Worm (Caenorhabditis elegans) whole organism, young adult: ENCODE measurements around the gene clc-11.

ENCODE experiments used
- B0019.2 ChIP-seq: fragments of 200-800 bp; sonication (Bioruptor generic); conservative IDR thresholded peaks from 2 replicates; pipeline ENCODE4 v1.3.6; 2022; ENCODE audit warnings: missing genetic modification reagents, missing genetic modification characterization, missing compliant biosample characterization
- B0261.1 ChIP-seq: sonication (generic microtip); optimal IDR thresholded peaks from 2 replicates; lab custom pipeline; 2016; ENCODE audit warnings: mild to moderate bottlenecking, missing genetic modification characterization, moderate library complexity, missing compliant biosample characterization
- B0336.3 ChIP-seq: fragments of 200-800 bp; sonication (Bioruptor generic); IDR thresholded peaks from 2 replicates; pipeline ENCODE4 v1.3.6; 2022; ENCODE audit warnings: missing genetic modification characterization, missing compliant biosample characterization
- F23B12.7 ChIP-seq: sonication (generic microtip); optimal IDR thresholded peaks from 2 replicates; lab custom pipeline; 2017; ENCODE audit warnings: missing genetic modification characterization, mild to moderate bottlenecking, missing compliant biosample characterization, antibody characterized with exemption, moderate library complexity; ENCODE audit not compliant: insufficient read depth
- F33H1.4 ChIP-seq: fragments of 200-800 bp; sonication (Bioruptor generic); IDR thresholded peaks from 2 replicates; pipeline ENCODE4 v1.3.6; 2022; ENCODE audit warnings: missing genetic modification reagents, missing genetic modification characterization, missing compliant biosample characterization
- Y53G8AR.9 ChIP-seq: fragments of 200-800 bp; sonication (Bioruptor generic); conservative IDR thresholded peaks from 2 replicates; pipeline ENCODE4 v1.3.6; 2022; ENCODE audit warnings: missing genetic modification reagents, missing genetic modification characterization, missing compliant biosample characterization
- Y67H2A.10 ChIP-seq: fragments of 200-800 bp; sonication (Bioruptor generic); conservative IDR thresholded peaks from 2 replicates; pipeline ENCODE4 v1.3.6; 2022; ENCODE audit warnings: missing genetic modification reagents, missing genetic modification characterization, missing compliant biosample characterization
- athp-1 ChIP-seq: sonication (generic microtip); optimal IDR thresholded peaks from 2 replicates; lab custom pipeline; 2017; ENCODE audit warnings: mild to moderate bottlenecking, missing genetic modification characterization, missing compliant biosample characterization
- attf-6 ChIP-seq: fragments of 200-800 bp; sonication (Bioruptor generic); IDR thresholded peaks from 2 replicates; pipeline ENCODE4 v1.3.6; 2022; ENCODE audit warnings: missing genetic modification reagents, missing genetic modification characterization, missing compliant biosample characterization
- bed-2 ChIP-seq: fragments of 200-800 bp; sonication (Bioruptor generic); IDR thresholded peaks from 2 replicates; pipeline ENCODE4 v1.3.6; 2022; ENCODE audit warnings: missing genetic modification reagents, missing genetic modification characterization, missing compliant biosample characterization
- ccch-3 ChIP-seq: fragments of 200-800 bp; sonication (Bioruptor generic); optimal IDR thresholded peaks from 2 replicates; lab custom pipeline; 2018; ENCODE audit warnings: mild to moderate bottlenecking, missing genetic modification characterization, missing compliant biosample characterization
- cebp-2 ChIP-seq: fragments of 200-800 bp; sonication (Bioruptor generic); IDR thresholded peaks from 2 replicates; pipeline ENCODE4 v1.3.6; 2022; ENCODE audit warnings: missing genetic modification characterization, missing compliant biosample characterization
- ceh-58 ChIP-seq: fragments of 200-800 bp; sonication (Bioruptor generic); IDR thresholded peaks from 2 replicates; pipeline ENCODE4 v1.3.6; 2022; ENCODE audit warnings: missing genetic modification characterization, missing compliant biosample characterization
- ceh-79 ChIP-seq: sonication (generic microtip); optimal IDR thresholded peaks from 2 replicates; lab custom pipeline; 2017; ENCODE audit warnings: mild to moderate bottlenecking, missing genetic modification characterization, missing compliant biosample characterization
- chd-7 ChIP-seq: sonication (generic microtip); optimal IDR thresholded peaks from 2 replicates; lab custom pipeline; 2016; ENCODE audit warnings: mild to moderate bottlenecking, missing genetic modification characterization, moderate library complexity, missing compliant biosample characterization
- egl-18 ChIP-seq: fragments of 200-800 bp; sonication (Bioruptor generic); IDR thresholded peaks from 2 replicates; pipeline ENCODE4 v1.3.6; 2022; ENCODE audit warnings: missing genetic modification reagents, missing genetic modification characterization, missing compliant biosample characterization
- egl-44 ChIP-seq: fragments of 200-800 bp; sonication (Bioruptor generic); IDR thresholded peaks from 2 replicates; pipeline ENCODE4 v1.3.6; 2022; ENCODE audit warnings: missing genetic modification reagents, missing genetic modification characterization, missing compliant biosample characterization
- ekl-4 ChIP-seq: fragments of 200-800 bp; sonication (Bioruptor generic); IDR thresholded peaks from 2 replicates; pipeline ENCODE4 v1.3.6; 2022; ENCODE audit warnings: missing genetic modification reagents, missing genetic modification characterization, missing compliant biosample characterization
- hmg-1.2 ChIP-seq: fragments of 200-800 bp; sonication (Bioruptor generic); IDR thresholded peaks from 2 replicates; pipeline ENCODE4 v1.3.6; 2022; ENCODE audit warnings: missing genetic modification reagents, missing genetic modification characterization, missing compliant biosample characterization
- lag-1 ChIP-seq: fragments of 200-800 bp; sonication (Bioruptor generic); IDR thresholded peaks from 2 replicates; pipeline ENCODE4 v1.3.6; 2022; ENCODE audit warnings: missing genetic modification reagents, missing genetic modification characterization, missing compliant biosample characterization
- lin-40 ChIP-seq: sonication (generic microtip); optimal IDR thresholded peaks from 2 replicates; lab custom pipeline; 2016; ENCODE audit warnings: missing genetic modification characterization, mild to moderate bottlenecking, missing compliant biosample characterization, missing genotype, missing genetic modification reagents
- lin-54 ChIP-seq: fragments of 200-800 bp; sonication (Bioruptor generic); optimal IDR thresholded peaks from 2 replicates; lab custom pipeline; 2018; ENCODE audit warnings: mild to moderate bottlenecking, missing genetic modification characterization, missing compliant biosample characterization
- lsl-1 ChIP-seq: fragments of 200-800 bp; sonication (Bioruptor generic); optimal IDR thresholded peaks from 2 replicates; lab custom pipeline; 2018; ENCODE audit warnings: mild to moderate bottlenecking, missing genetic modification characterization, moderate library complexity, missing compliant biosample characterization
- mcd-1 ChIP-seq: fragments of 200-800 bp; sonication (Bioruptor generic); IDR thresholded peaks from 2 replicates; pipeline ENCODE4 v1.3.6; 2022; ENCODE audit warnings: missing genetic modification reagents, missing genetic modification characterization, missing compliant biosample characterization
- mes-4 ChIP-seq: sonication (generic microtip); optimal IDR thresholded peaks from 2 replicates; lab custom pipeline; 2016; ENCODE audit warnings: missing genotype, missing genetic modification characterization, missing compliant biosample characterization
- nhr-120 ChIP-seq: fragments of 200-800 bp; sonication (Bioruptor generic); IDR thresholded peaks from 2 replicates; pipeline ENCODE4 v1.3.6; 2022; ENCODE audit warnings: missing genetic modification characterization, missing compliant biosample characterization
- nhr-179 ChIP-seq: sonication (generic microtip); optimal IDR thresholded peaks from 2 replicates; lab custom pipeline; 2016; ENCODE audit warnings: mild to moderate bottlenecking, missing genetic modification characterization, missing compliant biosample characterization
- nhr-90 ChIP-seq: sonication (generic microtip); optimal IDR thresholded peaks from 2 replicates; lab custom pipeline; 2016; ENCODE audit warnings: missing genotype, mild to moderate bottlenecking, missing genetic modification characterization, missing compliant biosample characterization
- rpc-1 ChIP-seq, 2 experiments: fragments of 150-350 bp in 1 of 2; sonication (generic microtip) in 1 of 2; optimal IDR thresholded peaks; 2 replicates each; lab custom pipeline; 2014 to 2018; ENCODE audit warnings: missing biosample characterization in 1 of 2, missing genetic modification characterization in 1 of 2, missing genetic modification reagents in 1 of 2, missing genotype in 1 of 2
- snpc-1.3 ChIP-seq: sonication (generic microtip); optimal IDR thresholded peaks from 2 replicates; lab custom pipeline; 2017; ENCODE audit warnings: missing genetic modification characterization, mild to moderate bottlenecking, missing compliant biosample characterization, antibody characterized with exemption, moderate library complexity, missing genotype, missing genetic modification reagents; ENCODE audit not compliant: insufficient read depth
- tbp1 ChIP-seq: fragments of 200-800 bp; sonication (Bioruptor generic); optimal IDR thresholded peaks from 2 replicates; lab custom pipeline; 2018; ENCODE audit warnings: mild to moderate bottlenecking, missing genetic modification characterization, missing compliant biosample characterization
- tbx-9 ChIP-seq: sonication (generic microtip); optimal IDR thresholded peaks from 2 replicates; lab custom pipeline; 2016; ENCODE audit warnings: borderline replicate concordance, missing genetic modification characterization, inconsistent platforms, missing compliant biosample characterization
- tlf-1 ChIP-seq: fragments of 200-800 bp; sonication (Bioruptor generic); optimal IDR thresholded peaks from 2 replicates; lab custom pipeline; 2018; ENCODE audit warnings: mild to moderate bottlenecking, missing genetic modification characterization, missing compliant biosample characterization
- zfh-2 ChIP-seq: fragments of 200-800 bp; sonication (Bioruptor generic); conservative IDR thresholded peaks from 2 replicates; pipeline ENCODE4 v1.3.6; 2022; ENCODE audit warnings: missing genetic modification reagents, missing genetic modification characterization, missing compliant biosample characterization
- ztf-18 ChIP-seq: sonication (generic microtip); optimal IDR thresholded peaks from 2 replicates; lab custom pipeline; 2016; ENCODE audit warnings: missing genotype, mild to moderate bottlenecking, missing genetic modification characterization, missing compliant biosample characterization

clc-11 gene

DNA sequence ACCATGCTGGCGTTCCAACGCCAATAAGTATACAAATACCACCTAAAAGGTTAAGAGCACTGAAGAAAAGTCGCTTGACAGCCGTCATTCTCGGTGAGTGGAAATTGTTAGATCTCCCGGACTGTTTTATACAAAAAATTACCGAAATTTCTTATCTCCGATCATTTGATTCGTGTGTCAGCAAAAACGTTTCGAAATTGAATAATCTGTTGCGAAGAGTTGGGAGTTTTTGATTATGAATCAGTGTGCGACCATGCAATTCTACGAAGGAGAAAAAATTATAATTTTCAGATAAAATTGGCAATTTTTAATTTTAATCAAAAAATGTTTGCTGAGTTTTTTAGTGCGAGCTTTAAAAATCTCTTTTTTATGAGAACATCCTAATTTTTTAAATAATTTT is at the start of gene clc-11:
Gene clc-11, minus strand, starts transcription at position 101 of the 400 bp plus-strand sequence.
- TF ChIP-seq egl-44 (GFP tag; lab: Robert Waterston, UW) (no peak), lsl-1 (GFP tag; lab: Kevin White, UChicago) (no peak), nhr-179 (tag; lab: Kevin White, UChicago) (no peak), F33H1.4 (no peak)

DNA sequence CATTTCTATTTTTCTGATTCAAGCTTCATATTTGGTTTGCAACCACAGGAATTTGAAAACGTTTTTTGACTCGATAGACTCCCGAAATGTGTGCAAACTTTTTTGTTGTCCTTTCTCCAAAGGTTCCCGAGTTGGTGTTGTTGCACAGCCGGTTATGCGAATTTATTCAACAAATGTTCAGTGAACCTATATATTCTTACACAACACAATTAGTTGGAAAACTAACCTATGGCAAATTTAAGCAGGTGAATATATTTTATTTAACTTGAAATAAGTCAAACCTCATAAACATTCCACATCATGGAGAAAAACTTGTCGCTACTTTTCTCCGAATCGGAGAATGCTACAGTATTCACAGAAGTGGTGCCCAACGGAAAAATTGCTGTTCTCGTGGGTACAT is 43.9 kb upstream of the clc-11 start, which contains the start of gene srz-14:
Gene srz-14, plus strand, starts transcription at position 301 of the 400 bp plus-strand sequence.
- TF ChIP-seq lsl-1 (GFP tag; lab: Kevin White, UChicago) = no peak
- TF ChIP-seq B0336.3 (GFP tag; lab: Robert Waterston, UW) = no peak
- TF ChIP-seq mcd-1 (GFP tag; lab: Robert Waterston, UW) = no peak
- TF ChIP-seq tlf-1 = no peak
- no peak for TF ChIP-seq B0019.2
- no peak for TF ChIP-seq ekl-4

DNA sequence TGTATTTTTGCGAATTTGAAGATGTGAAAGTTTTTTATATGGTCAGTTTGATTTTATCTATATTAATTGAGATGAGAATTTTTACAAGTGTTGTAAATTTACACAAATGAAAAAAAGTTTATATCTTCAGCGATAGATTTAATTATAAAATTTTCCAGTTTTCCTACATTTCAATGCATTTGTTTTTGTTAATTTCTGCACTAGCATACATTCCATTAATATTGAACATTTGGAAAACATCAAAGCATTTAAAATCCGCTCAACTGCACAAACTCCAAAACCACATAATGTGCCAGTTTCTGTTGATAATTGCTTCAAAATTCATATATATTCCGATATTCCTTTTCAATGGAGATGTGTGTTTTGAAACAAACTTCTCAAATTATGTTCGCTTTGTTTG is 43.5 kb upstream of the clc-11 start, which contains the start of gene srh-277:
Gene srh-277, plus strand, starts transcription at position 301 of the 400 bp plus-strand sequence.
- TF ChIP-seq nhr-90 (no peak), tlf-1 (no peak), egl-18 (GFP tag; lab: Robert Waterston, UW) (no peak), ceh-58 (GFP tag; lab: Robert Waterston, UW) (no peak), B0261.1 (tag; lab: Kevin White, UChicago) (no peak), Y67H2A.10 (no peak), lag-1 (GFP tag; lab: Robert Waterston, UW) (no peak), nhr-120 (no peak), snpc-1.3 (no peak), rpc-1 (optimal IDR thresholded peaks at IDR 0.05; lab: Kevin White, UChicago) (no peak), rpc-1 (tag; optimal IDR thresholded peaks at IDR 0.05; lab: Kevin White, UChicago) (no peak), mes-4 (tag; lab: Kevin White, UChicago) (no peak), zfh-2 (GFP tag; lab: Robert Waterston, UW) (no peak), athp-1 (tag; lab: Kevin White, UChicago) (no peak), lin-54 (GFP tag; lab: Kevin White, UChicago) (no peak), F23B12.7 (tag; lab: Kevin White, UChicago) (no peak)
- TF ChIP-seq, all 124 proteins: peak for 0

ce11 chrV:16182110-16182509 is 42.7 kb upstream of the clc-11 start, which contains the start of gene srz-13:
Gene srz-13 (plus strand): TSS chrV:16182410.
- no peak for TF ChIP-seq nhr-120
- no peak for TF ChIP-seq nhr-90
- no peak for TF ChIP-seq attf-6 (GFP tag; lab: Robert Waterston, UW)
- TF ChIP-seq cebp-2 (GFP tag; lab: Robert Waterston, UW) = no peak
- no peak for TF ChIP-seq lin-40
- TF ChIP-seq Y53G8AR.9 (GFP tag; lab: Robert Waterston, UW) = no peak
- no peak for TF ChIP-seq ztf-18 (tag; lab: Kevin White, UChicago)
- no peak for TF ChIP-seq bed-2 (GFP tag; lab: Robert Waterston, UW)
- TF ChIP-seq chd-7 (tag; lab: Kevin White, UChicago) = no peak
- no peak for TF ChIP-seq hmg-1.2 (GFP tag; lab: Robert Waterston, UW)
- no peak for TF ChIP-seq ccch-3 (GFP tag; lab: Kevin White, UChicago)
- TF ChIP-seq, all 124 proteins: peak for 0

ce11 chrV:16180350-16180749 is 40.9 kb upstream of the clc-11 start, which contains the start of gene str-106:
Gene str-106 (plus strand): TSS chrV:16180650.
- TF ChIP-seq ceh-79 (tag; lab: Kevin White, UChicago) (no peak), tbx-9 (tag; lab: Kevin White, UChicago) (no peak), tbp1 (GFP tag; lab: Kevin White, UChicago) (no peak), B0019.2 (no peak), chd-7 (tag; lab: Kevin White, UChicago) (no peak)
